Fruit fly (Drosophila melanogaster): Measurements from ENCODE around the gene Cp15.
A peak's percentile ranks its signal among the peaks of the same experiment; 100 is the strongest.

Cp15 gene

DNA sequence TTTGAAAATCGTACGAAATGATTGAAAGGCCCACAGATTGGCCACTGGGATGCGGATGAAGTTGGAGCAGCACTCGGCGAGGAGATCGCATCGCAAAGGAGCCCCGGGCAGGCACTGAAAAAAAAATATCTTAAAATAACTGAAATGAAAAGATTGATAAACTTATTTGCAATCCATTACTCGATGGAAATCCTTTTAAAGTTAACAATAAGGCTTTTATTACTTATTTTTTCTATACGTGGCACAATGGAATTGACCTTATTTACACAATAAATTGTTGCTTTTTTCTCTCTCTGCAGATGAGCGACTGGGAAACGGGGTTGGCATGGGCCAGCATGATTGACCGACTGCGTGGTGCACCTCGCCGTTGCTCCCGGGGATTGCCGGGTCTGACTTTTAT lies 23.0 kb downstream of the Cp15 start (continued):
- TF ChIP-seq knrl (GFP tag; IDR thresholded peaks at IDR 0.05; ENCODE audit: partially characterized antibody) (no peak), CG13123 (GFP tag; optimal IDR thresholded peaks at IDR 0.05) (no peak), pum (GFP tag; optimal IDR thresholded peaks at IDR 0.05) (peak; percentile 49), ro (GFP tag; IDR thresholded peaks at IDR 0.05) (no peak), sob (GFP tag; IDR thresholded peaks at IDR 0.05) (no peak; the same call in 1 of the 2 replicates), zen2 (GFP tag; IDR thresholded peaks at IDR 0.05; ENCODE audit: partially characterized antibody) (no peak), E2f2 (GFP tag; IDR thresholded peaks at IDR 0.05) (0 out of 2 replicates have a peak, but pooled peaks have one; percentile 13), CG9727 (GFP tag; optimal IDR thresholded peaks at IDR 0.05) (peak; percentile 20), Dip2 (GFP tag; IDR thresholded peaks at IDR 0.05) (no peak), CG6654 (GFP tag; optimal IDR thresholded peaks at IDR 0.05) (peak; percentile 20), CG2202 (tag; optimal IDR thresholded peaks at IDR 0.05) (no peak), CG6272 (GFP tag; IDR thresholded peaks at IDR 0.05) (no peak), CG10366 (GFP tag; IDR thresholded peaks at IDR 0.05) (peak; percentile 67), CG5180 (GFP tag; optimal IDR thresholded peaks at IDR 0.05) (peak; percentile 34), Rx (GFP tag; IDR thresholded peaks at IDR 0.05) (peak; percentile 43), tll (GFP tag; optimal IDR thresholded peaks at IDR 0.05) (no peak), jumu (GFP tag; optimal IDR thresholded peaks at IDR 0.05) (peak; percentile 41), CG8924 (tag; optimal IDR thresholded peaks at IDR 0.05) (peak; percentile 55), CG2712 (tag; optimal IDR thresholded peaks at IDR 0.05) (peak; percentile 56), grn (GFP tag; optimal IDR thresholded peaks at IDR 0.05) (no peak), CG11695 (GFP tag; IDR thresholded peaks at IDR 0.05) (peak; percentile 50; the same call in 1 of the 3 replicates), tio (GFP tag; optimal IDR thresholded peaks at IDR 0.05) (peak; percentile 15), oc (tag; optimal IDR thresholded peaks at IDR 0.05) (peak; percentile 65), bigmax (GFP tag; optimal IDR thresholded peaks at IDR 0.05) (no peak), Med (GFP tag) (peak; percentile 66), CG11723 (GFP tag; optimal IDR thresholded peaks at IDR 0.05) (peak; percentile 7), CG4282 (GFP tag; optimal IDR thresholded peaks at IDR 0.05) (no peak), CG9437 (GFP tag; optimal IDR thresholded peaks at IDR 0.05) (peak; percentile 27), Hr78 (GFP tag; optimal IDR thresholded peaks at IDR 0.05) (peak in 1 of 2 experiments; percentile 35), abd-A (tag; optimal IDR thresholded peaks at IDR 0.05) (no peak), Dek (tag; optimal IDR thresholded peaks at IDR 0.05) (no peak), Drgx (GFP tag; IDR thresholded peaks at IDR 0.05) (peak; percentile 71), slbo (GFP tag; IDR thresholded peaks at IDR 0.05) (peak; percentile 28; the same call in 1 of the 2 replicates), crol (GFP tag; IDR thresholded peaks at IDR 0.05) (no peak), Tbp (GFP tag; optimal IDR thresholded peaks at IDR 0.05) (no peak), vvl (GFP tag; IDR thresholded peaks at IDR 0.05) (peak; percentile 73), Sox102F (GFP tag; optimal IDR thresholded peaks at IDR 0.05) (peak; percentile 85)

DNA sequence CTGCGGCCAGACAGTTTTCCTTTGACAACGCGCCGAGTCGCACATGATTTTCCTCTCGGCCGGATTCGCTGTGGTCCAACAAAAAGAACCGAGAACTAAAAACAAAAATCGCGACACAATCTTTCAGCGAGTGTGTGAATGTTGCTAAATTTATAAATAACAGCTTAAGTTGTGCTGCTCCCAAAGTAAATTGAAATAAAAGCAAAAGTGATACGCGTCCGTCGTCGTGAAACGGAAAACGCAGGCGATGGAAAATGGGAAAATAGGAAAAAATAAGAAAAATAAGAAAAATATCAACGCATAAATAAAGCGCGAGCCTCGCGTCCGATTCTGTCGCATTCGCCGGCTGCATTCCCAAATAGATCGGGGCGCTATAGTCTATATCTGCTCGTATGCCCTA lies 25.3 kb downstream of the Cp15 start, which contains the start of gene Fhos:
Fhos (plus strand) TSS at position 28 of the 400 bp plus-strand sequence.
- TF ChIP-seq cwo (GFP tag; optimal IDR thresholded peaks at IDR 0.05), result no peak
- TF ChIP-seq CG6689 (GFP tag; IDR thresholded peaks at IDR 0.05), result no peak
- no peak for TF ChIP-seq Ets65A (GFP tag)
- TF ChIP-seq Mrtf (GFP tag; IDR thresholded peaks at IDR 0.05), result no peak
- TF ChIP-seq sd (tag; optimal IDR thresholded peaks at IDR 0.05), result peak; percentile 9
- no peak for TF ChIP-seq kay (GFP tag; optimal IDR thresholded peaks at IDR 0.05)
- no peak for TF ChIP-seq Dad (GFP tag; optimal IDR thresholded peaks at IDR 0.05)
- TF ChIP-seq chinmo (GFP tag; IDR thresholded peaks at IDR 0.05; ENCODE audit: partially characterized antibody), result 0 out of 4 replicates have a peak, but pooled peaks have one; percentile 18

Data from whole organism, embryonic.